Worm (Caenorhabditis elegans): ENCODE data around the gene clec-256.
"Not testable (repeated sequence)": the region's sequence is repeated elsewhere in the genome, so short reads cannot be mapped to it uniquely, and the experiment has no call there.

The clec-256 gene

ce11 chrV:18754328-18754727 lies 17.2 kb upstream of the clec-256 start, which contains the start of gene clec-254:
Gene clec-254 (minus strand): TSS chrV:18754428.
- TF ChIP-seq tbx-2 (tag; optimal IDR thresholded peaks at IDR 0.05); fkh-2 (tag; optimal IDR thresholded peaks at IDR 0.05); sea-2 (GFP tag; optimal IDR thresholded peaks at IDR 0.05): not testable (repeated sequence)

- TF ChIP-seq unc-39 (tag; optimal IDR thresholded peaks at IDR 0.05) = no peak
- no peak for TF ChIP-seq fos-1 (tag; optimal IDR thresholded peaks at IDR 0.05)
- TF ChIP-seq lin-39 (tag; optimal IDR thresholded peaks at IDR 0.05) = no peak
- no peak for TF ChIP-seq mml-1 (tag; optimal IDR thresholded peaks at IDR 0.05)
- no peak for TF ChIP-seq tbx-2 (tag; optimal IDR thresholded peaks at IDR 0.05)
- no peak for TF ChIP-seq ceh-16 (tag; optimal IDR thresholded peaks at IDR 0.05)
- no peak for TF ChIP-seq elt-1 (tag; optimal IDR thresholded peaks at IDR 0.05)
- TF ChIP-seq ztf-4 (tag; optimal IDR thresholded peaks at IDR 0.05) = no peak
- TF ChIP-seq aly-2 (tag; optimal IDR thresholded peaks at IDR 0.05) = no peak
- TF ChIP-seq ztf-11 (tag; optimal IDR thresholded peaks at IDR 0.05) = no peak
- TF ChIP-seq elt-2 (tag; optimal IDR thresholded peaks at IDR 0.05) = no peak
- no peak for TF ChIP-seq fkh-2 (tag; optimal IDR thresholded peaks at IDR 0.05)
- TF ChIP-seq nhr-23 (tag; optimal IDR thresholded peaks at IDR 0.05) = no peak
- no peak for TF ChIP-seq nhr-237 (tag; optimal IDR thresholded peaks at IDR 0.05)
- no peak for TF ChIP-seq lin-15B (tag; optimal IDR thresholded peaks at IDR 0.05)
- TF ChIP-seq eor-1 (tag; optimal IDR thresholded peaks at IDR 0.05) = no peak
- no peak for TF ChIP-seq nhr-25 (tag; optimal IDR thresholded peaks at IDR 0.05)
These were observed 11.3 kb upstream of the clec-256 start, which contains the start of gene F11D11.3 for ce11 chrV:18760174-18760573. Gene F11D11.3 (minus strand): TSS chrV:18760274.

ce11 chrV:18761078-18761477 lies 10.4 kb upstream of the clec-256 start, which contains the start of gene F11D11.4:
Gene F11D11.4 (plus strand): TSS chrV:18761378.
- no peak for TF ChIP-seq elt-2 (tag; optimal IDR thresholded peaks at IDR 0.05)
- TF ChIP-seq fos-1 (tag; optimal IDR thresholded peaks at IDR 0.05) = no peak
- TF ChIP-seq lsy-12 (tag; optimal IDR thresholded peaks at IDR 0.05) = no peak
- TF ChIP-seq aly-2 (tag; optimal IDR thresholded peaks at IDR 0.05) = no peak
- no peak for TF ChIP-seq sea-2 (GFP tag; optimal IDR thresholded peaks at IDR 0.05)
- no peak for TF ChIP-seq nhr-25 (tag; optimal IDR thresholded peaks at IDR 0.05)
- no peak for TF ChIP-seq nhr-12 (tag; optimal IDR thresholded peaks at IDR 0.05)
- TF ChIP-seq nhr-237 (tag; optimal IDR thresholded peaks at IDR 0.05) = no peak
- no peak for TF ChIP-seq eor-1 (tag; optimal IDR thresholded peaks at IDR 0.05)

- not testable (repeated sequence) for TF ChIP-seq fkh-10 (GFP tag; optimal IDR thresholded peaks at IDR 0.05); hmg-11 (tag; optimal IDR thresholded peaks at IDR 0.05); lin-15B (tag; optimal IDR thresholded peaks at IDR 0.05)
These were observed 9.4 kb upstream of the clec-256 start, which contains the start of gene F11D11.22 for ce11 chrV:18762044-18762443. Gene F11D11.22 (plus strand): TSS chrV:18762344.

- TF ChIP-seq nhr-67 (tag; optimal IDR thresholded peaks at IDR 0.05) (no peak), ceh-9 (tag; optimal IDR thresholded peaks at IDR 0.05) (no peak), daf-12 (tag; optimal IDR thresholded peaks at IDR 0.05) (no peak), fkh-2 (tag; optimal IDR thresholded peaks at IDR 0.05) (no peak)
These were observed 1.6 kb upstream of the clec-256 start for ce11 chrV:18769902-18770301.

- no peak for TF ChIP-seq nhr-43 (tag; optimal IDR thresholded peaks at IDR 0.05; ENCODE audit: poor library complexity, severe bottlenecking)
- TF ChIP-seq unc-39 (tag; optimal IDR thresholded peaks at IDR 0.05) = no peak
- TF ChIP-seq aly-2 (tag; optimal IDR thresholded peaks at IDR 0.05) = no peak
- TF ChIP-seq nhr-67 (tag; optimal IDR thresholded peaks at IDR 0.05) = no peak
- no peak for TF ChIP-seq ceh-9 (tag; optimal IDR thresholded peaks at IDR 0.05)
- TF ChIP-seq sea-2 (GFP tag; optimal IDR thresholded peaks at IDR 0.05) = no peak
- no peak for TF ChIP-seq R02D3.7 (tag; optimal IDR thresholded peaks at IDR 0.05)
- no peak for TF ChIP-seq ztf-11 (tag; optimal IDR thresholded peaks at IDR 0.05)
- TF ChIP-seq fkh-2 (tag; optimal IDR thresholded peaks at IDR 0.05) = no peak
- no peak for TF ChIP-seq lin-15B (tag; optimal IDR thresholded peaks at IDR 0.05)
- TF ChIP-seq eor-1 (tag; optimal IDR thresholded peaks at IDR 0.05) = no peak
- TF ChIP-seq hmg-11 (tag; optimal IDR thresholded peaks at IDR 0.05) = no peak
These were observed 867 bp upstream of the clec-256 start, which contains the start of gene clec-255 for ce11 chrV:18770623-18771022. Gene clec-255 (minus strand): TSS chrV:18770723.

ce11 chrV:18771804-18772386 lies 405 bp downstream of the clec-256 start:
- no peak for TF ChIP-seq snpc-4 (tag; optimal IDR thresholded peaks at IDR 0.05)
- TF ChIP-seq fos-1 (tag; optimal IDR thresholded peaks at IDR 0.05) = no peak
- TF ChIP-seq pqm-1 (tag; optimal IDR thresholded peaks at IDR 0.05) = no peak
- TF ChIP-seq skn-1 (tag; optimal IDR thresholded peaks at IDR 0.05) = no peak
- no peak for TF ChIP-seq aly-2 (tag; optimal IDR thresholded peaks at IDR 0.05)
- no peak for TF ChIP-seq lin-39 (tag; optimal IDR thresholded peaks at IDR 0.05)
- no peak for TF ChIP-seq nhr-12 (tag; optimal IDR thresholded peaks at IDR 0.05)
- no peak for TF ChIP-seq daf-12 (tag; optimal IDR thresholded peaks at IDR 0.05)
- TF ChIP-seq elt-2 (tag; optimal IDR thresholded peaks at IDR 0.05) = no peak
- TF ChIP-seq jun-1 (tag; optimal IDR thresholded peaks at IDR 0.05) = no peak
- no peak for TF ChIP-seq pha-4 (tag; optimal IDR thresholded peaks at IDR 0.05)
- no peak for TF ChIP-seq nfya-1 (tag; optimal IDR thresholded peaks at IDR 0.05; ENCODE audit: insufficient read depth)
- no peak for TF ChIP-seq nhr-67 (tag; optimal IDR thresholded peaks at IDR 0.05)
- TF ChIP-seq nhr-43 (tag; optimal IDR thresholded peaks at IDR 0.05; ENCODE audit: poor library complexity, severe bottlenecking) = no peak
- no peak for TF ChIP-seq mml-1 (tag; optimal IDR thresholded peaks at IDR 0.05)
- TF ChIP-seq mdl-1 (tag; optimal IDR thresholded peaks at IDR 0.05) = no peak
- no peak for TF ChIP-seq ceh-16 (tag; optimal IDR thresholded peaks at IDR 0.05)

Data from whole organism, L3 larva.